Worm (Caenorhabditis elegans) whole organism, young adult: ENCODE results near the gene lhfp-4.

Experiments
- C06A6.2 ChIP-seq: fragments of 200-800 bp; sonication (Bioruptor generic); conservative IDR thresholded peaks from 2 replicates; pipeline ENCODE4 v1.3.6; 2022; ENCODE audit warnings: missing genetic modification characterization, missing compliant biosample characterization
- C17E4.6 ChIP-seq: fragments of 200-800 bp; sonication (Bioruptor generic); IDR thresholded peaks from 2 replicates; pipeline ENCODE4 v1.3.6; 2022; ENCODE audit warnings: missing genetic modification reagents, missing genetic modification characterization, missing compliant biosample characterization
- D2030.7 ChIP-seq: fragments of 200-800 bp; sonication (Bioruptor generic); IDR thresholded peaks from 2 replicates; pipeline ENCODE4 v1.3.6; 2022; ENCODE audit warnings: missing genetic modification reagents, missing genetic modification characterization, missing compliant biosample characterization
- F33H1.4 ChIP-seq: fragments of 200-800 bp; sonication (Bioruptor generic); IDR thresholded peaks from 2 replicates; pipeline ENCODE4 v1.3.6; 2022; ENCODE audit warnings: missing genetic modification reagents, missing genetic modification characterization, missing compliant biosample characterization
- F37B4.10 ChIP-seq: fragments of 200-800 bp; sonication (Bioruptor generic); IDR thresholded peaks from 2 replicates; pipeline ENCODE4 v1.3.6; 2022; ENCODE audit warnings: missing genetic modification characterization, missing compliant biosample characterization
- F39B2.1 ChIP-seq: fragments of 200-800 bp; sonication (Bioruptor generic); IDR thresholded peaks from 2 replicates; pipeline ENCODE4 v1.3.6; 2022; ENCODE audit warnings: missing genetic modification reagents, missing genetic modification characterization, missing compliant biosample characterization
- K11D2.4 ChIP-seq: fragments of 200-800 bp; sonication (Bioruptor generic); IDR thresholded peaks from 2 replicates; pipeline ENCODE4 v1.3.6; 2022; ENCODE audit warnings: missing genetic modification reagents, missing genetic modification characterization, missing compliant biosample characterization
- Y53F4B.3 ChIP-seq: fragments of 200-800 bp; sonication (Bioruptor generic); IDR thresholded peaks from 2 replicates; pipeline ENCODE4 v1.3.6; 2022; ENCODE audit warnings: missing genetic modification reagents, missing genetic modification characterization, missing compliant biosample characterization
- Y53G8AR.9 ChIP-seq: fragments of 200-800 bp; sonication (Bioruptor generic); conservative IDR thresholded peaks from 2 replicates; pipeline ENCODE4 v1.3.6; 2022; ENCODE audit warnings: missing genetic modification reagents, missing genetic modification characterization, missing compliant biosample characterization
- ZK185.1 ChIP-seq: sonication (generic microtip); optimal IDR thresholded peaks from 2 replicates; lab custom pipeline; 2016; ENCODE audit warnings: mild to moderate bottlenecking, missing genetic modification characterization, missing compliant biosample characterization; ENCODE audit not compliant: poor library complexity, severe bottlenecking
- attf-5 ChIP-seq: fragments of 200-800 bp; sonication (Bioruptor generic); optimal IDR thresholded peaks from 2 replicates; lab custom pipeline; 2018; ENCODE audit warnings: mild to moderate bottlenecking, missing genetic modification characterization, missing compliant biosample characterization
- bed-1 ChIP-seq: fragments of 200-800 bp; sonication (Bioruptor generic); IDR thresholded peaks from 2 replicates; pipeline ENCODE4 v1.3.6; 2022; ENCODE audit warnings: missing genetic modification reagents, missing genetic modification characterization, missing compliant biosample characterization
- ceh-58 ChIP-seq: fragments of 200-800 bp; sonication (Bioruptor generic); IDR thresholded peaks from 2 replicates; pipeline ENCODE4 v1.3.6; 2022; ENCODE audit warnings: missing genetic modification characterization, missing compliant biosample characterization
- dpl-1 ChIP-seq: fragments of 150-350 bp; optimal IDR thresholded peaks from 2 replicates; lab custom pipeline; 2014; ENCODE audit warnings: missing biosample characterization, missing genetic modification reagents, missing genetic modification characterization
- ets-4 ChIP-seq: fragments of 200-800 bp; sonication (Bioruptor generic); optimal IDR thresholded peaks from 2 replicates; lab custom pipeline; 2018; ENCODE audit warnings: mild to moderate bottlenecking, missing genetic modification characterization, missing compliant biosample characterization
- fkh-3 ChIP-seq: sonication (generic microtip); optimal IDR thresholded peaks from 2 replicates; lab custom pipeline; 2016; ENCODE audit warnings: mild to moderate bottlenecking, missing genetic modification characterization, missing compliant biosample characterization
- hlh-26 ChIP-seq: fragments of 200-800 bp; sonication (Bioruptor generic); conservative IDR thresholded peaks from 2 replicates; pipeline ENCODE4 v1.3.6; 2022; ENCODE audit warnings: missing genetic modification reagents, missing genetic modification characterization, missing compliant biosample characterization
- hsf-1 ChIP-seq: fragments of 200-800 bp; sonication (Bioruptor generic); IDR thresholded peaks from 2 replicates; pipeline ENCODE4 v1.3.6; 2022; ENCODE audit warnings: missing genetic modification reagents, missing genetic modification characterization, missing compliant biosample characterization
- let-607 ChIP-seq, 2 experiments: fragments of 200-800 bp in 1 of 2; sonication (Bioruptor generic) in 1 of 2; sonication (generic microtip) in 1 of 2; optimal IDR thresholded peaks; 2 replicates each; lab custom pipeline; 2016 to 2018; ENCODE audit warnings: mild to moderate bottlenecking in 2 of 2, missing compliant biosample characterization in 2 of 2, missing genetic modification characterization in 2 of 2, moderate library complexity in 2 of 2, missing genotype in 1 of 2
- lin-26 ChIP-seq: fragments of 200-800 bp; sonication (Bioruptor generic); IDR thresholded peaks from 2 replicates; pipeline ENCODE4 v1.3.6; 2022; ENCODE audit warnings: missing genetic modification reagents, missing genetic modification characterization, missing compliant biosample characterization
- lin-54 ChIP-seq: fragments of 200-800 bp; sonication (Bioruptor generic); optimal IDR thresholded peaks from 2 replicates; lab custom pipeline; 2018; ENCODE audit warnings: mild to moderate bottlenecking, missing genetic modification characterization, missing compliant biosample characterization
- madf-10 ChIP-seq: sonication (generic microtip); optimal IDR thresholded peaks from 2 replicates; lab custom pipeline; 2016; ENCODE audit warnings: mild to moderate bottlenecking, missing genetic modification characterization, missing compliant biosample characterization
- madf-8 ChIP-seq: fragments of 200-800 bp; sonication (Bioruptor generic); conservative IDR thresholded peaks from 2 replicates; pipeline ENCODE4 v1.3.6; 2022; ENCODE audit warnings: missing genetic modification reagents, missing genetic modification characterization, missing compliant biosample characterization
- mel-28 ChIP-seq: sonication (generic microtip); optimal IDR thresholded peaks from 2 replicates; lab custom pipeline; 2016; ENCODE audit warnings: borderline replicate concordance, mild to moderate bottlenecking, missing genetic modification characterization, missing compliant biosample characterization
- mes-4 ChIP-seq: sonication (generic microtip); optimal IDR thresholded peaks from 2 replicates; lab custom pipeline; 2016; ENCODE audit warnings: missing genotype, missing genetic modification characterization, missing compliant biosample characterization
- nhr-120 ChIP-seq: fragments of 200-800 bp; sonication (Bioruptor generic); IDR thresholded peaks from 2 replicates; pipeline ENCODE4 v1.3.6; 2022; ENCODE audit warnings: missing genetic modification characterization, missing compliant biosample characterization
- nhr-179 ChIP-seq: sonication (generic microtip); optimal IDR thresholded peaks from 2 replicates; lab custom pipeline; 2016; ENCODE audit warnings: mild to moderate bottlenecking, missing genetic modification characterization, missing compliant biosample characterization
- pbrm-1 ChIP-seq: fragments of 200-800 bp; sonication (Bioruptor generic); IDR thresholded peaks from 2 replicates; pipeline ENCODE4 v1.3.6; 2022; ENCODE audit warnings: missing genetic modification reagents, missing genetic modification characterization, missing compliant biosample characterization
- rcor-1 ChIP-seq: fragments of 200-800 bp; sonication (Bioruptor generic); IDR thresholded peaks from 2 replicates; pipeline ENCODE4 v1.3.6; 2022; ENCODE audit warnings: missing genetic modification reagents, missing genetic modification characterization, missing compliant biosample characterization
- rec-8 ChIP-seq, 2 experiments: sonication (generic microtip); optimal IDR thresholded peaks; 2 replicates each; lab custom pipeline; 2016; ENCODE audit warnings: mild to moderate bottlenecking in 2 of 2, missing genetic modification characterization in 2 of 2, missing genetic modification reagents in 2 of 2, missing genotype in 2 of 2, missing biosample characterization in 1 of 2, missing compliant biosample characterization in 1 of 2, moderate library complexity in 1 of 2
- sdz-38 ChIP-seq: sonication (generic microtip); optimal IDR thresholded peaks from 2 replicates; lab custom pipeline; 2016; ENCODE audit warnings: missing genotype, missing genetic modification characterization, missing compliant biosample characterization
- sea-2 ChIP-seq: fragments of 200-800 bp; sonication (Bioruptor generic); IDR thresholded peaks from 2 replicates; pipeline ENCODE4 v1.3.6; 2022; ENCODE audit warnings: missing genetic modification characterization, missing compliant biosample characterization
- snpc-4 ChIP-seq, 5 experiments: fragments of 150-350 bp in 1 of 5; sonication (generic microtip) in 4 of 5; optimal IDR thresholded peaks; 2 replicates each; lab custom pipeline; 2014 to 2018; ENCODE audit warnings: missing genetic modification characterization in 5 of 5, missing biosample characterization in 3 of 5, antibody characterized with exemption in 2 of 5, mild to moderate bottlenecking in 2 of 5, missing compliant biosample characterization in 2 of 5, missing genotype in 2 of 5, moderate library complexity in 2 of 5, missing genetic modification reagents in 1 of 5
- tbx-9 ChIP-seq: sonication (generic microtip); optimal IDR thresholded peaks from 2 replicates; lab custom pipeline; 2016; ENCODE audit warnings: borderline replicate concordance, missing genetic modification characterization, inconsistent platforms, missing compliant biosample characterization
- unc-130 ChIP-seq: sonication (generic microtip); optimal IDR thresholded peaks from 2 replicates; lab custom pipeline; 2016; ENCODE audit warnings: missing genetic modification reagents, missing genetic modification characterization, missing compliant biosample characterization
- ztf-26 ChIP-seq: sonication (generic microtip); optimal IDR thresholded peaks from 2 replicates; lab custom pipeline; 2017; ENCODE audit warnings: missing genetic modification characterization, missing compliant biosample characterization
- ztf-6 ChIP-seq: fragments of 200-800 bp; sonication (Bioruptor generic); IDR thresholded peaks from 2 replicates; pipeline ENCODE4 v1.3.6; 2022; ENCODE audit warnings: missing genetic modification reagents, missing genetic modification characterization, missing compliant biosample characterization

Gene lhfp-4

ce11 chrIV:17255001-17255400 is 20.4 kb upstream of the lhfp-4 start, which contains the start of gene gtf-2E1:
gtf-2E1 (plus strand) TSS chrIV:17255301.
- TF ChIP-seq Y53F4B.3 = no peak
- TF ChIP-seq snpc-4 (GFP tag; optimal IDR thresholded peaks at IDR 0.05; lab: Kevin White, UChicago) = no peak
- peak in 1 of 4 experiments; percentile 6 for TF ChIP-seq snpc-4 (tag; optimal IDR thresholded peaks at IDR 0.05; lab: Kevin White, UChicago)
- TF ChIP-seq bed-1 (GFP tag; lab: Robert Waterston, UW) = no peak

- TF ChIP-seq dpl-1 (GFP tag; lab: Kevin White, UChicago) (no peak), madf-10 (tag; lab: Kevin White, UChicago) (no peak), nhr-179 (tag; lab: Kevin White, UChicago) (no peak), ztf-6 (GFP tag; lab: Robert Waterston, UW) (no peak), C17E4.6 (GFP tag; lab: Robert Waterston, UW) (no peak), nhr-120 (GFP tag; lab: Robert Waterston, UW) (no peak), hsf-1 (GFP tag; lab: Robert Waterston, UW) (no peak), K11D2.4 (no peak), sea-2 (GFP tag; lab: Robert Waterston, UW) (no peak), mes-4 (tag; lab: Kevin White, UChicago) (no peak), Y53G8AR.9 (GFP tag; lab: Robert Waterston, UW) (no peak), attf-5 (GFP tag; lab: Kevin White, UChicago) (no peak), fkh-3 (tag; lab: Kevin White, UChicago) (no peak), D2030.7 (GFP tag; lab: Robert Waterston, UW) (no peak), hlh-26 (GFP tag; lab: Robert Waterston, UW) (no peak), ets-4 (no peak), F33H1.4 (GFP tag; lab: Robert Waterston, UW) (no peak), madf-8 (GFP tag; lab: Robert Waterston, UW) (no peak), F37B4.10 (GFP tag; lab: Robert Waterston, UW) (no peak), tbx-9 (tag; lab: Kevin White, UChicago) (no peak)
Observed at ce11 chrIV:17258824-17259223, 16.6 kb upstream of the lhfp-4 start.

- TF ChIP-seq pbrm-1 (GFP tag; lab: Robert Waterston, UW) (no peak), snpc-4 (GFP tag; optimal IDR thresholded peaks at IDR 0.05; lab: Kevin White, UChicago) (no peak), snpc-4 (tag; optimal IDR thresholded peaks at IDR 0.05; lab: Kevin White, UChicago) (no peak), C06A6.2 (GFP tag; lab: Robert Waterston, UW) (no peak), F39B2.1 (GFP tag; lab: Robert Waterston, UW) (no peak), rec-8 (tag; optimal IDR thresholded peaks at IDR 0.05; lab: Kevin White, UChicago) (no peak), let-607 (tag; optimal IDR thresholded peaks at IDR 0.05; lab: Kevin White, UChicago) (no peak), hlh-26 (GFP tag; lab: Robert Waterston, UW) (no peak), lin-54 (GFP tag; lab: Kevin White, UChicago) (no peak), unc-130 (no peak), ztf-26 (no peak), ZK185.1 (tag; lab: Kevin White, UChicago) (no peak), mel-28 (tag; lab: Kevin White, UChicago) (no peak), dpl-1 (GFP tag; lab: Kevin White, UChicago) (no peak), lin-26 (GFP tag; lab: Robert Waterston, UW) (no peak), rcor-1 (no peak), sdz-38 (tag; lab: Kevin White, UChicago) (no peak), ceh-58 (GFP tag; lab: Robert Waterston, UW) (no peak)
Observed at ce11 chrIV:17259310-17259709, 16.1 kb upstream of the lhfp-4 start, which contains the start of gene phyh-1. phyh-1 (minus strand) TSS chrIV:17259410.
